Fruit fly (Drosophila melanogaster) whole organism, embryonic: ENCODE results near the gene CG13667.

Experiments used
- Awh ChIP-seq: fragments of 200-800 bp; sonication (Bioruptor generic); IDR thresholded peaks from 2 replicates; pipeline ENCODE4, ENCODE4 v1.3.6; 2022; ENCODE audit warnings: missing biosample characterization, missing genetic modification characterization
- CG10462 ChIP-seq: fragments of 200-800 bp; sonication (Bioruptor generic); optimal IDR thresholded peaks from 2 replicates; lab custom pipeline; 2016; ENCODE audit warnings: missing biosample characterization, missing genetic modification characterization
- CG11247 ChIP-seq: fragments of 200-800 bp; sonication (Bioruptor generic); IDR thresholded peaks from 2 replicates; pipeline ENCODE4 v1.3.6; 2022; ENCODE audit warnings: missing biosample characterization, missing genetic modification characterization
- CG11695 ChIP-seq: fragments of 200-800 bp; sonication (Bioruptor generic); IDR thresholded peaks from 3 replicates; pipeline ENCODE4 v1.3.6; 2022; ENCODE audit warnings: missing biosample characterization, missing genetic modification characterization
- CG12071 ChIP-seq: fragments of 200-800 bp; sonication (Bioruptor generic); optimal IDR thresholded peaks from 3 replicates; lab custom pipeline; 2018; ENCODE audit warnings: missing biosample characterization, mild to moderate bottlenecking, missing genetic modification characterization
- CG12104 ChIP-seq: fragments of 200-800 bp; sonication (Bioruptor generic); optimal IDR thresholded peaks from 3 replicates; lab custom pipeline; 2016; ENCODE audit warnings: missing biosample characterization, missing genetic modification characterization
- CG12155 ChIP-seq: fragments of 200-800 bp; sonication (Bioruptor generic); optimal IDR thresholded peaks from 3 replicates; lab custom pipeline; 2016; ENCODE audit warnings: missing biosample characterization, missing genetic modification characterization
- CG12236 ChIP-seq: fragments of 200-800 bp; sonication (Bioruptor generic); optimal IDR thresholded peaks from 2 replicates; lab custom pipeline; 2016; ENCODE audit warnings: missing biosample characterization, missing genetic modification characterization
- CG1233 ChIP-seq: fragments of 200-800 bp; sonication (Bioruptor generic); optimal IDR thresholded peaks from 4 replicates; lab custom pipeline; 2018; ENCODE audit warnings: missing biosample characterization, mild to moderate bottlenecking, missing genetic modification characterization
- CG12391 ChIP-seq: fragments of 200-800 bp; sonication (Bioruptor generic); optimal IDR thresholded peaks from 3 replicates; lab custom pipeline; 2018; ENCODE audit warnings: missing biosample characterization, mild to moderate bottlenecking, missing genetic modification characterization, moderate library complexity
- CG13624 ChIP-seq: fragments of 200-800 bp; sonication (Bioruptor generic); optimal IDR thresholded peaks from 2 replicates; lab custom pipeline; 2016; ENCODE audit warnings: missing biosample characterization, missing genetic modification characterization
- CG1792 ChIP-seq: fragments of 200-800 bp; sonication (Bioruptor generic); optimal IDR thresholded peaks from 2 replicates; lab custom pipeline; 2016; ENCODE audit warnings: missing biosample characterization, missing genetic modification characterization
- CG2712 ChIP-seq: fragments of 200-800 bp; optimal IDR thresholded peaks from 3 replicates; lab custom pipeline; 2019; ENCODE audit warnings: missing biosample characterization, mild to moderate bottlenecking, missing genetic modification characterization, moderate library complexity
- CG3281 ChIP-seq: fragments of 200-800 bp; sonication (Bioruptor generic); optimal IDR thresholded peaks from 3 replicates; lab custom pipeline; 2017; ENCODE audit warnings: missing biosample characterization, mild to moderate bottlenecking, missing genetic modification characterization
- CG3407 ChIP-seq: fragments of 200-800 bp; sonication (Bioruptor generic); optimal IDR thresholded peaks from 2 replicates; lab custom pipeline; 2018; ENCODE audit warnings: missing biosample characterization, mild to moderate bottlenecking, missing genetic modification characterization
- CG34376 ChIP-seq: fragments of 200-800 bp; sonication (Bioruptor generic); optimal IDR thresholded peaks from 2 replicates; lab custom pipeline; 2018; ENCODE audit warnings: missing biosample characterization, mild to moderate bottlenecking, missing genetic modification characterization
- CG34422 ChIP-seq: fragments of 200-800 bp; sonication (Bioruptor generic); IDR thresholded peaks from 3 replicates; pipeline ENCODE4 v1.3.6; 2022; ENCODE audit warnings: missing biosample characterization, missing genetic modification characterization
- CG4617 ChIP-seq: fragments of 200-800 bp; sonication (Bioruptor generic); optimal IDR thresholded peaks from 3 replicates; lab custom pipeline; 2016; ENCODE audit warnings: missing biosample characterization, missing genetic modification characterization, borderline replicate concordance
- CG4730 ChIP-seq: fragments of 200-800 bp; sonication (Bioruptor generic); IDR thresholded peaks from 2 replicates; pipeline ENCODE4 v1.3.6; 2022; ENCODE audit warnings: missing biosample characterization, missing genetic modification characterization
- CG7786 ChIP-seq: fragments of 200-800 bp; sonication (Bioruptor generic); optimal IDR thresholded peaks from 2 replicates; lab custom pipeline; 2016; ENCODE audit warnings: missing biosample characterization, missing genetic modification characterization
- CTCF ChIP-seq: fragments of 200-800 bp; sonication (Bioruptor generic); optimal IDR thresholded peaks from 2 replicates; lab custom pipeline; 2017; ENCODE audit warnings: missing biosample characterization, mild to moderate bottlenecking, missing genetic modification characterization, moderate library complexity
- Dll ChIP-seq: fragments of 200-800 bp; sonication (Bioruptor generic); IDR thresholded peaks from 4 replicates; pipeline ENCODE4 v1.3.6; 2022; ENCODE audit warnings: missing biosample characterization, missing genetic modification characterization; ENCODE audit not compliant: partially characterized antibody
- Doc3 ChIP-seq: fragments of 200-800 bp; sonication (Bioruptor generic); IDR thresholded peaks from 3 replicates; pipeline ENCODE4 v1.3.6; 2022; ENCODE audit warnings: missing biosample characterization, missing genetic modification characterization; ENCODE audit not compliant: partially characterized antibody
- Eip74EF ChIP-seq, 2 experiments: fragments of 200-800 bp in 1 of 2; fragments of >200 bp in 1 of 2; sonication (Bioruptor generic) in 1 of 2; optimal IDR thresholded peaks; 2 replicates each; lab custom pipeline; 2017 to 2019; ENCODE audit warnings: missing biosample characterization in 2 of 2, missing genetic modification characterization in 2 of 2, mild to moderate bottlenecking in 1 of 2, moderate library complexity in 1 of 2
- HLHmδ ChIP-seq: fragments of 200-800 bp; sonication (Bioruptor generic); optimal IDR thresholded peaks from 2 replicates; lab custom pipeline; 2018; ENCODE audit warnings: missing biosample characterization, mild to moderate bottlenecking, missing genetic modification characterization, moderate library complexity
- MESR4 ChIP-seq: fragments of 200-800 bp; sonication (Bioruptor generic); optimal IDR thresholded peaks from 2 replicates; lab custom pipeline; 2018; ENCODE audit warnings: missing biosample characterization, mild to moderate bottlenecking, missing genetic modification characterization, moderate library complexity
- MTF-1 ChIP-seq: fragments of 200-800 bp; sonication (Bioruptor generic); optimal IDR thresholded peaks from 2 replicates; lab custom pipeline; 2018; ENCODE audit warnings: missing biosample characterization, mild to moderate bottlenecking, missing genetic modification characterization, borderline replicate concordance
- Mes4 ChIP-seq: fragments of 200-800 bp; sonication (Bioruptor generic); optimal IDR thresholded peaks from 2 replicates; lab custom pipeline; 2016; ENCODE audit warnings: missing biosample characterization, missing genetic modification characterization
- NFAT ChIP-seq: fragments of 200-800 bp; sonication (Bioruptor generic); IDR thresholded peaks from 2 replicates; pipeline ENCODE4 v1.3.6; 2022; ENCODE audit warnings: missing biosample characterization, missing genetic modification characterization
- Nf-YC ChIP-seq: fragments of 200-800 bp; optimal IDR thresholded peaks from 3 replicates; lab custom pipeline; 2019; ENCODE audit warnings: missing biosample characterization, mild to moderate bottlenecking, missing genetic modification characterization, moderate library complexity
- Oli ChIP-seq: fragments of 200-800 bp; sonication (Bioruptor generic); optimal IDR thresholded peaks from 2 replicates; lab custom pipeline; 2018; ENCODE audit warnings: missing biosample characterization, mild to moderate bottlenecking, missing genetic modification characterization, moderate library complexity
- Scr ChIP-seq: fragments of 200-800 bp; sonication (Bioruptor generic); IDR thresholded peaks from 2 replicates; pipeline ENCODE4 v1.3.6; 2022; ENCODE audit warnings: missing biosample characterization, missing genetic modification characterization; ENCODE audit not compliant: partially characterized antibody
- Six4 ChIP-seq: fragments of 200-800 bp; sonication (Bioruptor generic); optimal IDR thresholded peaks from 2 replicates; lab custom pipeline; 2016; ENCODE audit warnings: missing biosample characterization, missing genetic modification characterization
- TFAM ChIP-seq: fragments of 200-800 bp; sonication (Bioruptor generic); optimal IDR thresholded peaks from 2 replicates; lab custom pipeline; 2017; ENCODE audit warnings: missing biosample characterization, missing genetic modification characterization, inconsistent platforms
- Taf1 ChIP-seq: fragments of 200-800 bp; sonication (Bioruptor generic); IDR thresholded peaks from 2 replicates; pipeline ENCODE4 v1.3.6; 2022; ENCODE audit warnings: missing biosample characterization, missing genetic modification characterization
- ase ChIP-seq: fragments of 200-800 bp; sonication (Bioruptor generic); IDR thresholded peaks from 3 replicates; pipeline ENCODE4 v1.3.6; 2022; ENCODE audit warnings: missing biosample characterization, missing genetic modification characterization
- bbx ChIP-seq: fragments of 200-800 bp; sonication (Bioruptor generic); IDR thresholded peaks from 2 replicates; pipeline ENCODE4 v1.3.6; 2022; ENCODE audit warnings: missing biosample characterization, missing genetic modification characterization; ENCODE audit not compliant: partially characterized antibody
- chn ChIP-seq: fragments of 200-800 bp; sonication (Bioruptor generic); optimal IDR thresholded peaks from 2 replicates; lab custom pipeline; 2016; ENCODE audit warnings: missing biosample characterization, missing genetic modification characterization
- crol ChIP-seq: fragments of 200-800 bp; sonication (Bioruptor generic); IDR thresholded peaks from 2 replicates; pipeline ENCODE4 v1.3.6; 2022; ENCODE audit warnings: missing biosample characterization, missing genetic modification characterization
- cwo ChIP-seq: fragments of 200-800 bp; sonication (Bioruptor generic); optimal IDR thresholded peaks from 3 replicates; lab custom pipeline; 2017; ENCODE audit warnings: missing biosample characterization, missing genetic modification characterization, mild to moderate bottlenecking, moderate library complexity, missing genetic modification reagents
- danr ChIP-seq: fragments of 200-800 bp; sonication (Bioruptor generic); IDR thresholded peaks from 2 replicates; pipeline ENCODE4 v1.3.6; 2022; ENCODE audit warnings: missing biosample characterization, missing genetic modification characterization
- kay ChIP-seq: fragments of 200-800 bp; sonication (Bioruptor generic); optimal IDR thresholded peaks from 2 replicates; lab custom pipeline; 2016; ENCODE audit warnings: missing biosample characterization, missing genetic modification characterization
- klu ChIP-seq: fragments of 200-800 bp; sonication (Bioruptor generic); IDR thresholded peaks from 2 replicates; pipeline ENCODE4 v1.3.6; 2022; ENCODE audit warnings: missing biosample characterization, missing genetic modification characterization
- kni ChIP-seq: fragments of 200-800 bp; sonication (Bioruptor generic); optimal IDR thresholded peaks from 3 replicates; lab custom pipeline; 2017; ENCODE audit warnings: mild to moderate bottlenecking, missing biosample characterization, missing genetic modification reagents, missing genetic modification characterization
- so ChIP-seq: fragments of 200-800 bp; sonication (Bioruptor generic); IDR thresholded peaks from 3 replicates; pipeline ENCODE4 v1.3.6; 2022; ENCODE audit warnings: missing biosample characterization, missing genetic modification characterization
- sr ChIP-seq: fragments of 200-800 bp; sonication (Bioruptor generic); IDR thresholded peaks from 3 replicates; pipeline ENCODE4 v1.3.6; 2022; ENCODE audit warnings: missing biosample characterization, missing genetic modification characterization
- sug ChIP-seq: fragments of 200-800 bp; optimal IDR thresholded peaks from 2 replicates; lab custom pipeline; 2019; ENCODE audit warnings: missing biosample characterization, mild to moderate bottlenecking, missing genetic modification characterization, moderate library complexity
- toy ChIP-seq: fragments of 200-800 bp; sonication (Bioruptor generic); IDR thresholded peaks from 2 replicates; pipeline ENCODE4 v1.3.6; 2022; ENCODE audit warnings: missing biosample characterization, missing genetic modification characterization
- trem ChIP-seq: fragments of 200-800 bp; optimal IDR thresholded peaks from 3 replicates; lab custom pipeline; 2019; ENCODE audit warnings: missing biosample characterization, mild to moderate bottlenecking, missing genetic modification characterization, moderate library complexity
- vfl ChIP-seq: fragments of 200-800 bp; sonication (Bioruptor generic); optimal IDR thresholded peaks from 2 replicates; lab custom pipeline; 2016; ENCODE audit warnings: missing biosample characterization, missing genetic modification characterization
- wek ChIP-seq: fragments of 200-800 bp; sonication (Bioruptor generic); optimal IDR thresholded peaks from 3 replicates; lab custom pipeline; 2018; ENCODE audit warnings: missing biosample characterization, mild to moderate bottlenecking, missing genetic modification characterization, moderate library complexity

Gene CG13667

dm6 chr3L:8440771-8441549, 35.7 kb downstream of the CG13667 start (continued):
- TF ChIP-seq vfl (GFP tag; lab: Kevin White, UChicago) (peak; percentile 31), sr (GFP tag; lab: Robert Waterston, UW) (no peak), CG34422 (GFP tag; lab: Robert Waterston, UW) (no peak), trem (tag; lab: Kevin White, UChicago) (no peak), CG12236 (GFP tag; lab: Kevin White, UChicago) (no peak), Awh (GFP tag; lab: Robert Waterston, UW) (no peak), Six4 (GFP tag; lab: Kevin White, UChicago) (no peak), CG13624 (peak; percentile 53), ase (GFP tag; lab: Robert Waterston, UW) (no peak), crol (GFP tag; lab: Robert Waterston, UW) (no peak), CG11695 (GFP tag; lab: Robert Waterston, UW) (peak; percentile 53; the same call in 2 of the 3 replicates), klu (GFP tag; lab: Robert Waterston, UW) (no peak), HLHmδ (GFP tag; lab: Kevin White, UChicago) (no peak), CG3407 (GFP tag; lab: Kevin White, UChicago) (no peak), Oli (tag; lab: Kevin White, UChicago) (no peak), CG12391 (tag; lab: Kevin White, UChicago) (peak; percentile 41), CG3281 (GFP tag; lab: Kevin White, UChicago) (no peak), danr (GFP tag; lab: Robert Waterston, UW) (no peak), kni (GFP tag; lab: Kevin White, UChicago) (no peak), Nf-YC (tag; lab: Kevin White, UChicago) (no peak), MTF-1 (GFP tag; lab: Kevin White, UChicago) (no peak), cwo (GFP tag; lab: Kevin White, UChicago) (no peak), Scr (GFP tag; lab: Robert Waterston, UW) (no peak), CG12104 (GFP tag; lab: Kevin White, UChicago) (peak; percentile 19), MESR4 (GFP tag; lab: Kevin White, UChicago) (no peak), CG10462 (GFP tag; lab: Kevin White, UChicago) (no peak), Eip74EF (GFP tag; optimal IDR thresholded peaks at IDR 0.05; lab: Kevin White, UChicago) (no peak), Doc3 (GFP tag; lab: Robert Waterston, UW) (no peak), Mes4 (GFP tag; lab: Kevin White, UChicago) (peak; percentile 55), CG12155 (GFP tag; lab: Kevin White, UChicago) (peak; percentile 31), TFAM (GFP tag; lab: Kevin White, UChicago) (no peak), toy (no peak), Dll (GFP tag; lab: Robert Waterston, UW) (no peak), Taf1 (GFP tag; lab: Robert Waterston, UW) (no peak), CG4617 (GFP tag; lab: Kevin White, UChicago) (no peak), CG34376 (GFP tag; lab: Kevin White, UChicago) (no peak), CG12071 (GFP tag; lab: Kevin White, UChicago) (no peak), so (no peak), NFAT (no peak), sug (tag; lab: Kevin White, UChicago) (no peak), CTCF (GFP tag; lab: Kevin White, UChicago) (no peak), CG2712 (peak; percentile 29), chn (GFP tag; lab: Kevin White, UChicago) (no peak), CG1792 (peak; percentile 62), CG11247 (GFP tag; lab: Robert Waterston, UW) (no peak), CG1233 (GFP tag; lab: Kevin White, UChicago) (no peak), CG4730 (GFP tag; lab: Robert Waterston, UW) (no peak), bbx (GFP tag; lab: Robert Waterston, UW) (no peak), wek (GFP tag; lab: Kevin White, UChicago) (no peak), kay (GFP tag; lab: Kevin White, UChicago) (no peak), CG7786 (GFP tag; lab: Kevin White, UChicago) (no peak)
